Fruit fly (Drosophila melanogaster) whole organism, wandering third instar larva: ENCODE measurements around the gene Rad17.

Experiments
- Abd-B ChIP-seq: fragments of >200 bp; optimal IDR thresholded peaks from 2 replicates; lab custom pipeline; 2017; ENCODE audit warnings: missing biosample characterization, missing genetic modification characterization
- CG32264 ChIP-seq: fragments of 200-800 bp; sonication (Bioruptor generic); optimal IDR thresholded peaks from 2 replicates; lab custom pipeline; 2016; ENCODE audit warnings: missing biosample characterization, missing genetic modification characterization
- CG9705 ChIP-seq: fragments of 200-800 bp; sonication (Bioruptor generic); optimal IDR thresholded peaks from 2 replicates; lab custom pipeline; 2018; ENCODE audit warnings: missing biosample characterization, mild to moderate bottlenecking, missing genetic modification characterization
- CrebA ChIP-seq: fragments of 200-800 bp; sonication (Bioruptor generic); optimal IDR thresholded peaks from 2 replicates; lab custom pipeline; 2016; ENCODE audit warnings: missing biosample characterization, mild to moderate bottlenecking, missing genetic modification characterization, borderline replicate concordance
- Dfd ChIP-seq: fragments of >200 bp; optimal IDR thresholded peaks from 2 replicates; lab custom pipeline; 2017; ENCODE audit warnings: missing biosample characterization, missing genetic modification characterization
- Dif ChIP-seq: fragments of 200-275, 200-300 bp; sonication (Bioruptor generic); optimal IDR thresholded peaks from 2 replicates; lab custom pipeline; 2018; ENCODE audit warnings: missing biosample characterization, missing genetic modification characterization; ENCODE audit not compliant: partially characterized antibody
- GATAd ChIP-seq: sonication (Bioruptor generic); optimal IDR thresholded peaks from 2 replicates; lab custom pipeline; 2016; ENCODE audit warnings: missing biosample characterization, missing genetic modification characterization
- HLH106 ChIP-seq: fragments of 200-800 bp; optimal IDR thresholded peaks from 3 replicates; lab custom pipeline; 2019; ENCODE audit warnings: missing biosample characterization, mild to moderate bottlenecking, missing genetic modification characterization, moderate library complexity
- Hnf4 ChIP-seq: fragments of 200-800 bp; sonication (Bioruptor generic); optimal IDR thresholded peaks from 2 replicates; lab custom pipeline; 2016; ENCODE audit warnings: missing biosample characterization, mild to moderate bottlenecking, missing genetic modification characterization
- Hr78 ChIP-seq: fragments of >200 bp; optimal IDR thresholded peaks from 2 replicates; lab custom pipeline; 2017; ENCODE audit warnings: missing biosample characterization, missing genetic modification characterization
- Hr83 ChIP-seq: fragments of 200-300 bp; sonication (Bioruptor generic); optimal IDR thresholded peaks from 2 replicates; lab custom pipeline; 2016; ENCODE audit warnings: missing biosample characterization, mild to moderate bottlenecking, missing genetic modification characterization, moderate library complexity; ENCODE audit not compliant: poor library complexity, severe bottlenecking
- Jra ChIP-seq: sonication (Bioruptor generic); optimal IDR thresholded peaks from 2 replicates; lab custom pipeline; 2016; ENCODE audit warnings: missing biosample characterization, missing genetic modification characterization
- Mio ChIP-seq: sonication (Bioruptor generic); optimal IDR thresholded peaks from 2 replicates; lab custom pipeline; 2016; ENCODE audit warnings: missing biosample characterization, missing genetic modification characterization
- Myc ChIP-seq: fragments of >200 bp; optimal IDR thresholded peaks from 2 replicates; lab custom pipeline; 2017
- N ChIP-seq: fragments of >200 bp; optimal IDR thresholded peaks from 2 replicates; lab custom pipeline; 2018; ENCODE audit warnings: missing biosample characterization, missing external identifiers, missing genetic modification characterization
- OdsH ChIP-seq: fragments of 200-800 bp; sonication (Bioruptor generic); optimal IDR thresholded peaks from 2 replicates; lab custom pipeline; 2016; ENCODE audit warnings: missing biosample characterization, mild to moderate bottlenecking, missing genetic modification characterization
- Rel ChIP-seq, 2 experiments: fragments of 200-800 bp; sonication (Bioruptor generic) in 1 of 2; optimal IDR thresholded peaks; 2 replicates in 1 of 2; 3 replicates in 1 of 2; lab custom pipeline; 2016 to 2019; ENCODE audit warnings: mild to moderate bottlenecking in 2 of 2, missing biosample characterization in 2 of 2, missing genetic modification characterization in 2 of 2, moderate library complexity in 1 of 2
- Sp1 ChIP-seq: fragments of 200-800 bp; sonication (Bioruptor generic); optimal IDR thresholded peaks from 3 replicates; lab custom pipeline; 2019; ENCODE audit warnings: missing biosample characterization, mild to moderate bottlenecking, missing genetic modification characterization, moderate library complexity
- Vsx2 ChIP-seq: fragments of 200-300, 225-300 bp; sonication (Bioruptor generic); optimal IDR thresholded peaks from 2 replicates; lab custom pipeline; 2018; ENCODE audit warnings: missing biosample characterization, missing genetic modification characterization; ENCODE audit not compliant: partially characterized antibody
- br ChIP-seq: fragments of 200-800 bp; sonication (Bioruptor generic); optimal IDR thresholded peaks from 2 replicates; lab custom pipeline; 2016; ENCODE audit warnings: missing biosample characterization, missing genetic modification characterization
- brk ChIP-seq: fragments of 200-800 bp; sonication (Bioruptor generic); optimal IDR thresholded peaks from 2 replicates; lab custom pipeline; 2016; ENCODE audit warnings: missing biosample characterization, mild to moderate bottlenecking, missing genetic modification characterization
- dl ChIP-seq, 2 experiments: fragments of 175-275, 200-275 bp in 1 of 2; fragments of 200-275 bp in 1 of 2; sonication (Bioruptor generic); optimal IDR thresholded peaks; lab custom pipeline; 2018; ENCODE audit warnings: mild to moderate bottlenecking in 2 of 2, missing biosample characterization in 2 of 2, missing genetic modification characterization in 2 of 2, moderate library complexity in 2 of 2; ENCODE audit not compliant: partially characterized antibody in 2 of 2, insufficient read depth in 1 of 2
- dmrt93B ChIP-seq: fragments of 200-800 bp; sonication (Bioruptor generic); optimal IDR thresholded peaks from 2 replicates; lab custom pipeline; 2018; ENCODE audit warnings: missing biosample characterization, mild to moderate bottlenecking, missing genetic modification characterization
- dsf ChIP-seq: sonication (Bioruptor generic); optimal IDR thresholded peaks from 2 replicates; lab custom pipeline; 2016; ENCODE audit warnings: missing biosample characterization, missing genetic modification characterization, borderline replicate concordance
- ey ChIP-seq: fragments of 200-800 bp; sonication (Bioruptor generic); optimal IDR thresholded peaks from 2 replicates; lab custom pipeline; 2016; ENCODE audit warnings: missing biosample characterization, missing genetic modification characterization
- foxo ChIP-seq, 2 experiments: fragments of 200-800 bp; sonication (Bioruptor generic); optimal IDR thresholded peaks; 2 replicates in 1 of 2; 3 replicates in 1 of 2; lab custom pipeline; 2016 to 2017; ENCODE audit warnings: missing biosample characterization in 2 of 2, missing genetic modification characterization in 2 of 2
- fru ChIP-seq: fragments of 200-800 bp; sonication (Bioruptor generic); optimal IDR thresholded peaks from 3 replicates; lab custom pipeline; 2016; ENCODE audit warnings: missing biosample characterization, mild to moderate bottlenecking, missing genetic modification characterization
- h ChIP-seq: fragments of 200-800 bp; sonication (Bioruptor generic); optimal IDR thresholded peaks from 3 replicates; lab custom pipeline; 2016; ENCODE audit warnings: missing biosample characterization, mild to moderate bottlenecking, missing genetic modification characterization
- jim ChIP-seq: fragments of 175-275, 200-325 bp; sonication (Bioruptor generic); optimal IDR thresholded peaks from 2 replicates; lab custom pipeline; 2016; ENCODE audit warnings: missing biosample characterization, mild to moderate bottlenecking, missing genetic modification characterization
- lola ChIP-seq: fragments of >200 bp; optimal IDR thresholded peaks from 2 replicates; lab custom pipeline; 2017; ENCODE audit warnings: missing biosample characterization, missing genetic modification characterization
- pan ChIP-seq: fragments of >200 bp; optimal IDR thresholded peaks from 2 replicates; lab custom pipeline; 2017
- psq ChIP-seq: fragments of 200-800 bp; sonication (Bioruptor generic); optimal IDR thresholded peaks from 3 replicates; lab custom pipeline; 2017; ENCODE audit warnings: missing biosample characterization, mild to moderate bottlenecking, missing genetic modification characterization, moderate library complexity
- rgr ChIP-seq: fragments of 200-800 bp; sonication (Bioruptor generic); optimal IDR thresholded peaks from 3 replicates; lab custom pipeline; 2016; ENCODE audit warnings: missing biosample characterization, mild to moderate bottlenecking, missing genetic modification characterization
- sage ChIP-seq: fragments of 200-800 bp; sonication (Bioruptor generic); optimal IDR thresholded peaks from 2 replicates; lab custom pipeline; 2016; ENCODE audit warnings: missing biosample characterization, mild to moderate bottlenecking, missing genetic modification characterization
- sv ChIP-seq: fragments of 200-800 bp; sonication (Bioruptor generic); optimal IDR thresholded peaks from 3 replicates; lab custom pipeline; 2016; ENCODE audit warnings: missing biosample characterization, missing genetic modification characterization
- tai ChIP-seq: sonication (Bioruptor generic); optimal IDR thresholded peaks from 2 replicates; lab custom pipeline; 2016; ENCODE audit warnings: missing biosample characterization, missing genetic modification characterization
- usp ChIP-seq: fragments of >200 bp; optimal IDR thresholded peaks from 2 replicates; lab custom pipeline; 2017; ENCODE audit warnings: missing biosample characterization, missing genetic modification characterization
- woc ChIP-seq: sonication (Bioruptor generic); optimal IDR thresholded peaks from 2 replicates; lab custom pipeline; 2016; ENCODE audit warnings: missing biosample characterization, mild to moderate bottlenecking, missing genetic modification characterization

The Rad17 gene

dm6 chr3R:14625215-14626156 lies 37.5 kb downstream of the Rad17 start, which contains the start of the genes put and His4r (continued):
- no peak for TF ChIP-seq psq
- peak; percentile 60 for TF ChIP-seq h (GFP tag; lab: Kevin White, UChicago)

- TF ChIP-seq foxo (GFP tag; optimal IDR thresholded peaks at IDR 0.05; lab: Kevin White, UChicago) (peak in 1 of 2 experiments; percentile 0), Dfd (no peak), jim (GFP tag; lab: Kevin White, UChicago) (no peak), dl (GFP tag; optimal IDR thresholded peaks at IDR 0.05; lab: Kevin White, UChicago; ENCODE audit: insufficient read depth in 1 of 2, partially characterized antibody in 2 of 2) (no peak), brk (peak; percentile 26), Hnf4 (GFP tag; lab: Kevin White, UChicago) (no peak), fru (peak; percentile 31), CG32264 (GFP tag; lab: Kevin White, UChicago) (no peak)
Observed at dm6 chr3R:14624671-14625070, 38.3 kb downstream of the Rad17 start.

- TF ChIP-seq Hr83 (GFP tag; lab: Kevin White, UChicago) (no peak), Myc (lab: Kevin White, UChicago) (no peak), h (GFP tag; lab: Kevin White, UChicago) (peak; percentile 84), Hr78 (GFP tag; lab: Kevin White, UChicago) (no peak), CG32264 (GFP tag; lab: Kevin White, UChicago) (peak; percentile 5), Dif (peak; percentile 36), N (no peak), Dfd (no peak), jim (GFP tag; lab: Kevin White, UChicago) (no peak), GATAd (GFP tag; lab: Kevin White, UChicago) (no peak), psq (peak; percentile 45), Rel (GFP tag; optimal IDR thresholded peaks at IDR 0.05; lab: Kevin White, UChicago) (no peak), Rel (tag; optimal IDR thresholded peaks at IDR 0.05; lab: Kevin White, UChicago) (no peak), OdsH (peak; percentile 76), sage (GFP tag; lab: Kevin White, UChicago) (peak; percentile 28), dl (GFP tag; optimal IDR thresholded peaks at IDR 0.05; lab: Kevin White, UChicago; ENCODE audit: insufficient read depth in 1 of 2, partially characterized antibody in 2 of 2) (peak; percentile 37 to 58), HLH106 (tag; lab: Kevin White, UChicago) (peak; percentile 64), pan (lab: Kevin White, UChicago) (no peak), br (GFP tag; lab: Kevin White, UChicago) (peak; percentile 75), ey (GFP tag; lab: Kevin White, UChicago) (peak; percentile 78), dmrt93B (GFP tag; lab: Kevin White, UChicago) (peak; percentile 60), fru (peak; percentile 83), Sp1 (GFP tag; lab: Kevin White, UChicago) (peak; percentile 75), Vsx2 (GFP tag; lab: Kevin White, UChicago) (no peak), CG9705 (no peak), woc (GFP tag; lab: Kevin White, UChicago) (peak; percentile 69), CrebA (no peak), Jra (GFP tag; lab: Kevin White, UChicago) (no peak), sv (GFP tag; lab: Kevin White, UChicago) (peak; percentile 11), dsf (peak; percentile 9), Mio (GFP tag; lab: Kevin White, UChicago) (no peak), Abd-B (GFP tag; lab: Kevin White, UChicago) (no peak), Hnf4 (GFP tag; lab: Kevin White, UChicago) (peak; percentile 57), tai (GFP tag; lab: Kevin White, UChicago) (no peak), usp (no peak), rgr (GFP tag; lab: Kevin White, UChicago) (peak; percentile 80), lola (no peak), foxo (GFP tag; optimal IDR thresholded peaks at IDR 0.05; lab: Kevin White, UChicago) (peak in 1 of 2 experiments; percentile 75), brk (no peak)
- TF ChIP-seq, all 38 proteins: peak for 19
Observed at dm6 chr3R:14624088-14624619, 38.8 kb downstream of the Rad17 start.
